Fruit fly (Drosophila melanogaster): ENCODE results near the gene vri.

The vri gene

dm6 chr2L:5248582-5248981, 40.2 kb upstream of the vri start (continued):
- TF ChIP-seq Trl (optimal IDR thresholded peaks at IDR 0.05), result no peak
- TF ChIP-seq Trl (GFP tag; optimal IDR thresholded peaks at IDR 0.05), result no peak
- no peak for TF ChIP-seq dysf (GFP tag; IDR thresholded peaks at IDR 0.05)
- TF ChIP-seq Atf-2 (GFP tag; optimal IDR thresholded peaks at IDR 0.05), result no peak
- no peak for TF ChIP-seq CG3995 (GFP tag; optimal IDR thresholded peaks at IDR 0.05)
- no peak for TF ChIP-seq abd-A (tag; optimal IDR thresholded peaks at IDR 0.05)
- peak; percentile 4 for TF ChIP-seq sqz (GFP tag; optimal IDR thresholded peaks at IDR 0.05)
- no peak for TF ChIP-seq Myb (GFP tag; optimal IDR thresholded peaks at IDR 0.05)
- no peak for TF ChIP-seq CG3726 (GFP tag; IDR thresholded peaks at IDR 0.05)
- no peak for TF ChIP-seq repo (GFP tag; optimal IDR thresholded peaks at IDR 0.05)
- TF ChIP-seq CG4730 (GFP tag; IDR thresholded peaks at IDR 0.05), result no peak
- TF ChIP-seq CG32532 (GFP tag; IDR thresholded peaks at IDR 0.05), result no peak
- TF ChIP-seq CG7372 (GFP tag; IDR thresholded peaks at IDR 0.05), result no peak
- TF ChIP-seq eyg (GFP tag; optimal IDR thresholded peaks at IDR 0.05), result no peak
- TF ChIP-seq CG15073 (GFP tag; optimal IDR thresholded peaks at IDR 0.05), result no peak
- no peak for TF ChIP-seq ems (GFP tag; optimal IDR thresholded peaks at IDR 0.05)
- TF ChIP-seq grau (tag; optimal IDR thresholded peaks at IDR 0.05), result no peak
- TF ChIP-seq Hr3 (GFP tag; optimal IDR thresholded peaks at IDR 0.05), result no peak
- no peak for TF ChIP-seq ham (GFP tag; IDR thresholded peaks at IDR 0.05)
- TF ChIP-seq org-1 (GFP tag; optimal IDR thresholded peaks at IDR 0.05), result no peak
- no peak for TF ChIP-seq Adf1 (GFP tag; IDR thresholded peaks at IDR 0.05)
- no peak for TF ChIP-seq pnt (GFP tag; optimal IDR thresholded peaks at IDR 0.05)
- no peak for TF ChIP-seq CG6272 (GFP tag; IDR thresholded peaks at IDR 0.05)
- no peak for TF ChIP-seq CG4404 (GFP tag; IDR thresholded peaks at IDR 0.05)
- no peak for TF ChIP-seq CG31388 (GFP tag; optimal IDR thresholded peaks at IDR 0.05)
- no peak for TF ChIP-seq CG6813 (GFP tag; optimal IDR thresholded peaks at IDR 0.05)
- TF ChIP-seq CG16815 (GFP tag; optimal IDR thresholded peaks at IDR 0.05), result no peak
- no peak for TF ChIP-seq al (GFP tag; IDR thresholded peaks at IDR 0.05)
- no peak for TF ChIP-seq BtbVII (GFP tag; optimal IDR thresholded peaks at IDR 0.05)
- TF ChIP-seq Bteb2 (GFP tag; optimal IDR thresholded peaks at IDR 0.05), result no peak

DNA sequence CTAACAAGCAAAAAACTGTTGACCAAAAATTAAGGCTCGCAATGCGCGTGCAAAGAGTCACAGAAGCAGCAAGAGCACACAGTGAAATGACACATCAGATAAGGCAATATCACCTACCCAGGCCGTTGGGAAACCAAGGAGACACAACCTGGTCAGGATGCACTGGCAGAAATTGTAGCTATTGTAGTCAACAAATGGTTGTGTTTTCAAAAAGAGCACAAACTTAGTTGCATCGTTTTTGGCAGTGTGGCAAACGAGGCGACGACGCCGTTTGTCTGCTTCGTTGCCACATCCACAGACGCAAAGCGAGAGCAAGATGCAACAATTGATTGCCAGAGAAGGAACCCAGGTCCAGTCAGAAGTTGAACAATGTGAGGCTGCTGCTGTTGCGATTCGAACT, 39.0 kb upstream of the vri start:
- TF ChIP-seq corto (GFP tag; optimal IDR thresholded peaks at IDR 0.05) (peak; percentile 49), lbe (GFP tag; optimal IDR thresholded peaks at IDR 0.05) (peak; percentile 75), CG6254 (GFP tag; optimal IDR thresholded peaks at IDR 0.05) (no peak), h (optimal IDR thresholded peaks at IDR 0.05) (no peak), CG31224 (GFP tag; IDR thresholded peaks at IDR 0.05) (0 out of 2 replicates have a peak, but pooled peaks have one; percentile 12), prd (optimal IDR thresholded peaks at IDR 0.05) (no peak), prd (GFP tag; IDR thresholded peaks at IDR 0.05) (0 out of 3 replicates have a peak, but pooled peaks have one; percentile 11), nom (GFP tag; optimal IDR thresholded peaks at IDR 0.05) (peak; percentile 27), zf30C (GFP tag; optimal IDR thresholded peaks at IDR 0.05) (peak; percentile 42), CG32532 (GFP tag; IDR thresholded peaks at IDR 0.05) (0 out of 2 replicates have a peak, but pooled peaks have one; percentile 23), Drgx (GFP tag; IDR thresholded peaks at IDR 0.05) (peak; percentile 36; the same call in 1 of the 2 replicates)

dm6 chr2L:5251150-5251549, 37.6 kb upstream of the vri start:
- TF ChIP-seq lmd (GFP tag; IDR thresholded peaks at IDR 0.05) (no peak), peb (GFP tag; IDR thresholded peaks at IDR 0.05) (no peak), Elba2 (GFP tag; optimal IDR thresholded peaks at IDR 0.05) (no peak), Side (GFP tag; optimal IDR thresholded peaks at IDR 0.05) (no peak), ewg (GFP tag; optimal IDR thresholded peaks at IDR 0.05) (no peak), CG18619 (GFP tag; optimal IDR thresholded peaks at IDR 0.05) (no peak), CG10462 (GFP tag; optimal IDR thresholded peaks at IDR 0.05) (no peak), CG8388 (GFP tag; optimal IDR thresholded peaks at IDR 0.05) (no peak), NfI (GFP tag; optimal IDR thresholded peaks at IDR 0.05) (no peak), Fer1 (GFP tag; optimal IDR thresholded peaks at IDR 0.05) (no peak), CG1602 (GFP tag; optimal IDR thresholded peaks at IDR 0.05) (no peak), Abd-B (GFP tag; optimal IDR thresholded peaks at IDR 0.05) (no peak), Gug (GFP tag; IDR thresholded peaks at IDR 0.05) (no peak), chif (GFP tag; optimal IDR thresholded peaks at IDR 0.05) (no peak), CG4730 (GFP tag; IDR thresholded peaks at IDR 0.05) (no peak)

Measured in whole organism, embryonic.